Worm (Caenorhabditis elegans) whole organism, L4/young adult: ENCODE measurements around the gene C17H11.1.
"Not testable (repeated sequence)": the region's sequence is repeated elsewhere in the genome, so short reads cannot be mapped to it uniquely, and the experiment has no call there.

ENCODE experiments used
- W03F9.2 ChIP-seq: fragments of 150-350 bp; optimal IDR thresholded peaks from 2 replicates; lab custom pipeline; 2014; ENCODE audit warnings: missing biosample characterization, missing genetic modification characterization
- him-1 ChIP-seq: sonication (generic microtip); optimal IDR thresholded peaks from 2 replicates; lab custom pipeline; 2016; ENCODE audit warnings: missing genotype, missing genetic modification reagents, missing genetic modification characterization, missing compliant biosample characterization

DNA sequence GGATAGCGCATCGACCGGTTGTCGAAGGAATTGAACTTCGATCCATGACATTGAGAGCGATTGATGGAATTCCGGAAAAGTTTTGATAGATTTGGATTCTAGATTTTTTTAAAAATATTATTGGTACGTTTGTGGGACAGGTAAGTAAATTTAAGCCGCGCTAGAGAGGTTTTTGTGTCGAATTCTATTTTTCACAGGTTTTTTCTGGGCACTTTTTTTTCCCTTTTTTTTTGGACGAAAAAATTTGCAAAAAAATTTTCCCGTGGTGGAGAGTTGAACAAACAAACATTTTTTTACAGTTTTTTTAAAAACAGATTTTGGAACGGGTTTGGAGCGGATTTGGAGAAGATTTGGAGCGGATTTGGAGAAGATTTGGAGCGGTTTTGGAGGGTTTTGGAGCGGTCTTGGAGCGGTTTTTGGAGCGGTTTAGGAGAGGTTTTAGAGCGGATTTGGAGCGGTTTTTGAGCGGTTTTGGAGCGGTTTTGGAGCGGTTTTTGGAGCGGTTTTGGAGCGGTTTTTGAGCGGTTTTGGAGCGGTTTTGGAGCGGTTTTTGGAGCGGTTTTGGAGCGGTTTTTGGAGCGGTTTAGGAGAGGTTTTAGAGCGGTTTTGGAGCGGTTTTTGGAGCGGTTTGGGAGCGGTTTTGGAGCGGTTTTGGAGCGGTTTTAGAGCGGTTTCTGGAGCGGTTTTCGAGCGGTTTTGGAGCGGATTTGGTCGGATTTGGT lies 8.0 kb downstream of the C17H11.1 start, which contains the start of gene C17H11.4:
- not testable (repeated sequence) for TF ChIP-seq W03F9.2, him-1 (tag; lab: Kevin White, UChicago)
